Worm (Caenorhabditis elegans) whole organism, late embryonic: ENCODE data around the gene F58F9.6.

Source experiments
- C08G9.2 ChIP-seq: sonication (generic microtip); optimal IDR thresholded peaks from 2 replicates; lab custom pipeline; 2016; ENCODE audit warnings: mild to moderate bottlenecking, missing genetic modification characterization, moderate library complexity, missing compliant biosample characterization
- F13H6.1 ChIP-seq: sonication (generic microtip); optimal IDR thresholded peaks from 2 replicates; lab custom pipeline; 2016; ENCODE audit warnings: missing genetic modification characterization, missing compliant biosample characterization
- K02D7.2 ChIP-seq: sonication (generic microtip); optimal IDR thresholded peaks from 2 replicates; lab custom pipeline; 2017; ENCODE audit warnings: mild to moderate bottlenecking, missing genetic modification characterization, missing compliant biosample characterization
- ahr-1 ChIP-seq: sonication (generic microtip); optimal IDR thresholded peaks from 2 replicates; lab custom pipeline; 2016; ENCODE audit warnings: missing genetic modification characterization, missing compliant biosample characterization
- ama-1 ChIP-seq: fragments of 150-350 bp; optimal IDR thresholded peaks from 2 replicates; lab custom pipeline; 2014
- ceh-14 ChIP-seq: sonication (generic microtip); optimal IDR thresholded peaks from 2 replicates; lab custom pipeline; 2016; ENCODE audit warnings: missing genotype, missing genetic modification characterization, missing compliant biosample characterization
- ceh-18 ChIP-seq: sonication (generic microtip); optimal IDR thresholded peaks from 2 replicates; lab custom pipeline; 2016; ENCODE audit warnings: missing genetic modification characterization, missing compliant biosample characterization
- ceh-19 ChIP-seq: fragments of 200-800 bp; sonication (Bioruptor generic); optimal IDR thresholded peaks from 2 replicates; lab custom pipeline; 2018; ENCODE audit warnings: mild to moderate bottlenecking, missing genetic modification characterization, missing compliant biosample characterization
- ceh-2 ChIP-seq: sonication (generic microtip); optimal IDR thresholded peaks from 2 replicates; lab custom pipeline; 2016; ENCODE audit warnings: missing genotype, missing genetic modification characterization, missing compliant biosample characterization
- ceh-24 ChIP-seq: sonication (generic microtip); optimal IDR thresholded peaks from 2 replicates; lab custom pipeline; 2016; ENCODE audit warnings: mild to moderate bottlenecking, missing genetic modification characterization, missing compliant biosample characterization
- ceh-31 ChIP-seq: sonication (generic microtip); optimal IDR thresholded peaks from 2 replicates; lab custom pipeline; 2016; ENCODE audit warnings: missing genetic modification characterization, missing compliant biosample characterization
- ceh-34 ChIP-seq: sonication (generic microtip); optimal IDR thresholded peaks from 2 replicates; lab custom pipeline; 2016; ENCODE audit warnings: mild to moderate bottlenecking, missing genetic modification characterization, missing compliant biosample characterization
- ceh-45 ChIP-seq: fragments of 200-800 bp; sonication (Bioruptor generic); IDR thresholded peaks from 2 replicates; pipeline ENCODE4 v1.3.6; 2022; ENCODE audit warnings: missing genetic modification reagents, missing genetic modification characterization, missing compliant biosample characterization
- ceh-48 ChIP-seq: sonication (generic microtip); optimal IDR thresholded peaks from 2 replicates; lab custom pipeline; 2016; ENCODE audit warnings: missing genetic modification characterization, inconsistent platforms, missing compliant biosample characterization
- ceh-6 ChIP-seq: fragments of 200-800 bp; sonication (Bioruptor generic); optimal IDR thresholded peaks from 2 replicates; lab custom pipeline; 2018; ENCODE audit warnings: mild to moderate bottlenecking, missing genetic modification characterization, missing compliant biosample characterization
- elt-2 ChIP-seq: sonication (generic microtip); optimal IDR thresholded peaks from 2 replicates; lab custom pipeline; 2016; ENCODE audit warnings: missing genetic modification reagents, missing genetic modification characterization, missing compliant biosample characterization
- elt-4 ChIP-seq: sonication (generic microtip); optimal IDR thresholded peaks from 2 replicates; lab custom pipeline; 2016; ENCODE audit warnings: missing genetic modification characterization, missing compliant biosample characterization
- ets-4 ChIP-seq: sonication (generic microtip); optimal IDR thresholded peaks from 2 replicates; lab custom pipeline; 2016; ENCODE audit warnings: missing genetic modification characterization, missing compliant biosample characterization
- fax-1 ChIP-seq: sonication (generic microtip); optimal IDR thresholded peaks from 2 replicates; lab custom pipeline; 2016; ENCODE audit warnings: missing genotype, missing genetic modification characterization, missing compliant biosample characterization
- fkh-6 ChIP-seq: sonication (generic microtip); optimal IDR thresholded peaks from 2 replicates; lab custom pipeline; 2016; ENCODE audit warnings: missing genetic modification characterization, missing compliant biosample characterization
- gmeb-2 ChIP-seq: sonication (generic microtip); optimal IDR thresholded peaks from 2 replicates; lab custom pipeline; 2016; ENCODE audit warnings: missing genetic modification characterization, inconsistent platforms, missing compliant biosample characterization
- hlh-8 ChIP-seq: sonication (generic microtip); optimal IDR thresholded peaks from 2 replicates; lab custom pipeline; 2016; ENCODE audit warnings: missing genotype, missing genetic modification characterization, missing compliant biosample characterization
- lim-6 ChIP-seq: sonication (generic microtip); optimal IDR thresholded peaks from 2 replicates; lab custom pipeline; 2016; ENCODE audit warnings: missing genetic modification characterization, missing compliant biosample characterization
- madf-2 ChIP-seq: sonication (generic microtip); optimal IDR thresholded peaks from 2 replicates; lab custom pipeline; 2017; ENCODE audit warnings: missing genetic modification characterization, missing compliant biosample characterization
- mec-3 ChIP-seq: sonication (generic microtip); optimal IDR thresholded peaks from 2 replicates; lab custom pipeline; 2016; ENCODE audit warnings: borderline replicate concordance, missing genetic modification characterization, missing compliant biosample characterization
- nfya-1 ChIP-seq: sonication (generic microtip); optimal IDR thresholded peaks from 2 replicates; lab custom pipeline; 2017; ENCODE audit warnings: missing genetic modification characterization, mild to moderate bottlenecking, missing compliant biosample characterization, antibody characterized with exemption, moderate library complexity
- nhr-232 ChIP-seq: sonication (generic microtip); optimal IDR thresholded peaks from 2 replicates; lab custom pipeline; 2016; ENCODE audit warnings: missing genetic modification characterization, missing compliant biosample characterization
- pax-1 ChIP-seq: fragments of 150-350 bp; optimal IDR thresholded peaks from 2 replicates; lab custom pipeline; 2014; ENCODE audit warnings: missing biosample characterization, missing genetic modification characterization
- pha-2 ChIP-seq: sonication (generic microtip); optimal IDR thresholded peaks from 2 replicates; lab custom pipeline; 2017; ENCODE audit warnings: mild to moderate bottlenecking, missing genetic modification characterization, missing compliant biosample characterization
- pqm-1 ChIP-seq: sonication (generic microtip); optimal IDR thresholded peaks from 2 replicates; lab custom pipeline; 2016; ENCODE audit warnings: missing genetic modification characterization, missing compliant biosample characterization
- pros-1 ChIP-seq: fragments of 150-350 bp; optimal IDR thresholded peaks from 2 replicates; lab custom pipeline; 2014; ENCODE audit warnings: missing biosample characterization, missing genetic modification reagents, missing genetic modification characterization
- ref-2 ChIP-seq: sonication (generic microtip); optimal IDR thresholded peaks from 2 replicates; lab custom pipeline; 2016; ENCODE audit warnings: missing genetic modification characterization, missing compliant biosample characterization
- rnt-1 ChIP-seq: sonication (generic microtip); optimal IDR thresholded peaks from 2 replicates; lab custom pipeline; 2016; ENCODE audit warnings: missing genetic modification characterization, missing compliant biosample characterization
- sdc-2 ChIP-seq: sonication (generic microtip); optimal IDR thresholded peaks from 2 replicates; lab custom pipeline; 2016; ENCODE audit warnings: missing genotype, missing genetic modification characterization, missing compliant biosample characterization
- sox-2 ChIP-seq: fragments of 200-800 bp; sonication (Bioruptor generic); IDR thresholded peaks from 2 replicates; pipeline ENCODE4 v1.3.6; 2022; ENCODE audit warnings: missing genetic modification reagents, missing genetic modification characterization, missing compliant biosample characterization
- syd-9 ChIP-seq: sonication (generic microtip); optimal IDR thresholded peaks from 2 replicates; lab custom pipeline; 2016; ENCODE audit warnings: mild to moderate bottlenecking, missing genetic modification characterization, moderate library complexity, missing compliant biosample characterization
- tbx-2 ChIP-seq: sonication (generic microtip); optimal IDR thresholded peaks from 2 replicates; lab custom pipeline; 2016; ENCODE audit warnings: missing genetic modification characterization, missing compliant biosample characterization
- tbx-7 ChIP-seq: sonication (generic microtip); optimal IDR thresholded peaks from 2 replicates; lab custom pipeline; 2016; ENCODE audit warnings: missing genotype, missing genetic modification characterization, missing compliant biosample characterization
- unc-3 ChIP-seq, 2 experiments: fragments of 200-800 bp in 1 of 2; sonication (Bioruptor generic) in 1 of 2; sonication (generic microtip) in 1 of 2; conservative IDR thresholded peaks in 1 of 2; optimal IDR thresholded peaks in 1 of 2; 2 replicates each; pipeline versions ENCODE4 v1.3.6 to Lab custom; 2016 to 2022; ENCODE audit warnings: missing compliant biosample characterization in 2 of 2, missing genetic modification characterization in 2 of 2, missing genetic modification reagents in 1 of 2
- unc-42 ChIP-seq: sonication (generic microtip); optimal IDR thresholded peaks from 2 replicates; lab custom pipeline; 2016; ENCODE audit warnings: missing genotype, missing genetic modification characterization, missing compliant biosample characterization
- unc-86 ChIP-seq: sonication (generic microtip); optimal IDR thresholded peaks from 2 replicates; lab custom pipeline; 2016; ENCODE audit warnings: missing genetic modification characterization, missing compliant biosample characterization
- zip-5 ChIP-seq: sonication (generic microtip); optimal IDR thresholded peaks from 2 replicates; lab custom pipeline; 2016; ENCODE audit warnings: missing genetic modification characterization, missing compliant biosample characterization
- ztf-16 ChIP-seq: sonication (generic microtip); optimal IDR thresholded peaks from 2 replicates; lab custom pipeline; 2017; ENCODE audit warnings: missing genetic modification characterization, missing compliant biosample characterization

The F58F9.6 gene

DNA sequence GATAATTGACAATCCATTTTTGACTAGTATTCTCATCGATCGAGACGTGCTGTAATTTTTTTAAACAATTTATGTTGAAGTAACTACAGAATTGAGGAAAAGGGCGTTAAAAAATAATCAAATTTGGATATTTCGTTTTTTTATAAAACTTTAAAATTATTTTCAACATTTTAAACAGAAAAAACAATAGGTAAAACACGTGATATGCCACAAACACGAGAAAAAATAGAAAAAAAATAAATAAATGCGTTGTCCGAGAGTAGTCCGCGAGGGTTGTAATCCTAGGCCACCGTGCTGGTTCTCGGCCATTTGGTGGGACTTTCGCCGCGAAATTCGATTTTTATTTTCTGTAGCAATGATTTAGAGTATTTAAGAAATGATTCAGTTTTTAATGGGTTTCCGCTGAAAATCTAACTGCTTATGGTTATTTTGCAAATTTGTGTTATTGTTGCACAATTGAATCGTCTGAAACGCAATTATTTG lies 31.1 kb downstream of the F58F9.6 start, which contains the start of gene C49A9.10:
TSS of gene C49A9.10 (minus strand) at position 51 of the 483 bp plus-strand sequence.
- TF ChIP-seq sdc-2 (tag; lab: Kevin White, UChicago), result peak; percentile 64
- TF ChIP-seq fax-1 (tag; lab: Kevin White, UChicago), result peak; percentile 70
- no peak for TF ChIP-seq ceh-6 (GFP tag; lab: Kevin White, UChicago)
- no peak for TF ChIP-seq pax-1
- TF ChIP-seq ceh-14, result peak; percentile 69
- no peak for TF ChIP-seq elt-4
- TF ChIP-seq mec-3 (tag; lab: Kevin White, UChicago), result peak; percentile 87
- peak; percentile 89 for TF ChIP-seq tbx-2 (tag; lab: Kevin White, UChicago)
- no peak for TF ChIP-seq ama-1
- TF ChIP-seq nhr-232 (tag; lab: Kevin White, UChicago), result no peak
- TF ChIP-seq ceh-24, result no peak
- no peak for TF ChIP-seq pros-1 (tag; lab: Kevin White, UChicago)
- peak; percentile 90 for TF ChIP-seq hlh-8 (tag; lab: Kevin White, UChicago)
- peak; percentile 22 for TF ChIP-seq ztf-16 (tag; lab: Kevin White, UChicago)
- TF ChIP-seq ceh-48 (tag; lab: Kevin White, UChicago), result no peak
- peak; percentile 69 for TF ChIP-seq zip-5 (tag; lab: Kevin White, UChicago)
- peak; percentile 61 for TF ChIP-seq ceh-34 (tag; lab: Kevin White, UChicago)
- TF ChIP-seq lim-6 (tag; lab: Kevin White, UChicago), result peak; percentile 67
- TF ChIP-seq ceh-19 (GFP tag; lab: Kevin White, UChicago), result no peak
- TF ChIP-seq ceh-2 (tag; lab: Kevin White, UChicago), result peak; percentile 91
- TF ChIP-seq K02D7.2 (tag; lab: Kevin White, UChicago), result no peak
- peak; percentile 96 for TF ChIP-seq tbx-7 (tag; lab: Kevin White, UChicago)
- peak; percentile 77 for TF ChIP-seq elt-2 (tag; lab: Kevin White, UChicago)
- TF ChIP-seq pqm-1 (tag; lab: Kevin White, UChicago), result peak; percentile 45
- 0 out of 2 replicates have a peak, but pooled peaks have one; percentile 35 for TF ChIP-seq ceh-45 (GFP tag; lab: Robert Waterston, UW)
- TF ChIP-seq ets-4, result peak; percentile 91
- no peak for TF ChIP-seq ceh-18 (tag; lab: Kevin White, UChicago)
- TF ChIP-seq madf-2 (tag; lab: Kevin White, UChicago), result peak; percentile 15
- peak; percentile 40 for TF ChIP-seq unc-42
- TF ChIP-seq unc-3 (GFP tag; conservative IDR thresholded peaks at IDR 0.05; lab: Robert Waterston, UW), result peak; percentile 73
- no peak for TF ChIP-seq unc-3 (tag; optimal IDR thresholded peaks at IDR 0.05; lab: Kevin White, UChicago)
- peak; percentile 18 for TF ChIP-seq syd-9
- no peak for TF ChIP-seq sox-2 (GFP tag; lab: Robert Waterston, UW)
- peak; percentile 79 for TF ChIP-seq ref-2 (tag; lab: Kevin White, UChicago)
- TF ChIP-seq fkh-6 (tag; lab: Kevin White, UChicago), result peak; percentile 47
- peak; percentile 50 for TF ChIP-seq nfya-1 (tag; lab: Kevin White, UChicago)
- TF ChIP-seq C08G9.2 (tag; lab: Kevin White, UChicago), result peak; percentile 95
- peak; percentile 96 for TF ChIP-seq ceh-31 (tag; lab: Kevin White, UChicago)
- TF ChIP-seq ahr-1 (tag; lab: Kevin White, UChicago), result peak; percentile 37
- TF ChIP-seq rnt-1 (tag; lab: Kevin White, UChicago), result peak; percentile 68
- TF ChIP-seq gmeb-2 (tag; lab: Kevin White, UChicago), result peak; percentile 33
- TF ChIP-seq pha-2 (tag; lab: Kevin White, UChicago), result peak; percentile 28
- peak; percentile 60 for TF ChIP-seq F13H6.1 (tag; lab: Kevin White, UChicago)
- peak; percentile 50 for TF ChIP-seq unc-86 (tag; lab: Kevin White, UChicago)
- TF ChIP-seq, all 69 proteins: peak for 31
